Worm (Caenorhabditis elegans): ENCODE data around the gene dre-1.
A peak's percentile ranks its signal among the peaks of the same experiment; 100 is the strongest.

The dre-1 gene

DNA sequence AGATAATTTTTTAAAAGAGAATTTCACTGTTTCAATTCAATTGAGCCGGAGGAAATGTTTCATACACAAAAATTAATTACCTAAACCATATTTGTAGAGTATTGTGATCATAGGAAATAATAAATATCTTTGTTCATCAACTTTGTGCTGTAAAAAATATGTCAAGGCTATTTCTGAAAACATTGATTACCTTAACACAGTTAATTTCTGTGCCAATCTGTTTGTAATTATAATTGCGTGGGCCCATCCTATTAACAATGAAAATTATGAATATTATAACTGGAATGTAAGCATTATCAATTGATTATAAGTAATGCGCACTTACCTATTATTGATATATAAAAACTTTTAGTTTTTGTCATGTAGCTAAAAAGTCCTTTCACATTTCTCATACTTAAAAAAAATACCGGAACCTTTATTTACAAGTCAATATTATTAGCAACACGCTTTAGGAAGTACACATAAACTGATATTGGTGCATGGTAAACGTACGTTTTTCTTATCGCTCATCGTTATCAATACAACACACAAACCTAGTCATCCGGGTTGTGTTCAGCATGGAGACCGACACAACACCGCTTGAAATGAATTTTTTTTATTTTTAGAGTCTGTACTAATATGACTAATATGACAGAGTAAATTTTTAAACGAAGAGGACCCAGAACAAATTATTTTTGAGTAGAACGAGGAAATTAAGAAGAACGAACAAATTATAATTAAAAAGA is 29.3 kb upstream of the dre-1 start, which contains the start of gene fut-2:
fut-2 (minus strand) TSS at position 485 of the 725 bp plus-strand sequence.
- TF ChIP-seq tbx-2 (tag; optimal IDR thresholded peaks at IDR 0.05) (no peak), elt-2 (tag; optimal IDR thresholded peaks at IDR 0.05) (peak; percentile 79)

DNA sequence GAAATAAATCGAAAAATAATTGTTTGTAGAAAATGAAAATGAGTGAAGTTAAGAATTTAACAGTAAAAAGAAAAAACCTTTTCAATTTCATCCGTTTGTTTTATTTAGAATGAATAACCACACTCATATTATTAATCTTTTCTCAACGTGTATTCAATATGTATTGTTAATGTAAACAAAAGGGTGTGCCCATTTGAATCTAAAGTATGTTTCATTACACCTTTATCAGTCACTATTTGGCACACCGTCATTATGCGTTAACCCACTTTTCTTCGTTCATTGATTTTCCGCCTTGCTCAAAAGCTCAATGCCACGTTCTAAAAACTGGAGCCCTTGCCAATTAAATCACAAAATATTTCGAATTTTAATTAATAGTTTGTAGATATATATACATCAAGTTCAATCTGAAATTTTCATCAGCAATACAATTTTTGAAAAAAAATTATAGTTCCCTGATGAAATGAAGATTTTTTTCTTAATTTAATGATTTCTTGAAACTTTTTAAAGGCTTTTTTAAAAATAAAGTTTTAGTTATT is 19.6 kb upstream of the dre-1 start, which contains the start of gene K04A8.1:
K04A8.1 (plus strand) TSS at position 486 of the 536 bp plus-strand sequence.
- TF ChIP-seq ceh-30 (tag; optimal IDR thresholded peaks at IDR 0.05) (no peak), unc-3 (GFP tag; conservative IDR thresholded peaks at IDR 0.05) (no peak), unc-3 (tag; optimal IDR thresholded peaks at IDR 0.05) (no peak), ceh-24 (tag; optimal IDR thresholded peaks at IDR 0.05) (no peak), ceh-14 (tag; optimal IDR thresholded peaks at IDR 0.05) (no peak), tbx-2 (tag; optimal IDR thresholded peaks at IDR 0.05) (no peak), F13H6.1 (tag; optimal IDR thresholded peaks at IDR 0.05) (no peak), pha-4 (tag; optimal IDR thresholded peaks at IDR 0.05) (no peak), hlh-13 (GFP tag; optimal IDR thresholded peaks at IDR 0.05) (no peak), ztf-16 (tag; optimal IDR thresholded peaks at IDR 0.05) (no peak), ceh-48 (tag; optimal IDR thresholded peaks at IDR 0.05) (no peak), pqm-1 (tag; optimal IDR thresholded peaks at IDR 0.05) (no peak), sdc-2 (tag; optimal IDR thresholded peaks at IDR 0.05) (no peak), pat-9 (tag; optimal IDR thresholded peaks at IDR 0.05) (no peak), ceh-2 (tag; optimal IDR thresholded peaks at IDR 0.05) (no peak), pros-1 (tag; optimal IDR thresholded peaks at IDR 0.05) (no peak), hlh-6 (tag; optimal IDR thresholded peaks at IDR 0.05) (no peak), sox-4 (tag; optimal IDR thresholded peaks at IDR 0.05) (no peak)

DNA sequence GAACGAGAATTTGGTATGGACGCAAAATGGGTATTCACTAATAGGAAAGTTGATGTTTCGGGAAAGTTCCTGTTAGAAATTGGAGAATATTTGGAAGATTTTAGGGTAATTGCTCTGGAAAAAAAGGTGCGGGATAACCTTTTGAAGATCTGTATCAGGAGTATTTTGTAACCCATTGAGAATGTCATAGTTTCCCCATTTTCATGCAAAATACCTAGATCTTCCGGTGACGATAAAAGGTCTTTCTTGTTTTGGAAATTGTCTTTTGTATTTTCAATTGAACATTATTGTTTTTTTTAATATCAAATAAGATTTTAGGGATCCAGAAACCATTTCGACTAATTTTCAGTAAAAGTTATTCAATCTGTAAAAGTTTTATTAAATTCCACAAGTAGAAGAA is 15.3 kb upstream of the dre-1 start, which contains the start of gene spp-19:
spp-19 (minus strand) TSS at position 101 of the 400 bp plus-strand sequence.
- TF ChIP-seq fkh-10 (GFP tag; optimal IDR thresholded peaks at IDR 0.05) (no peak), unc-86 (tag; optimal IDR thresholded peaks at IDR 0.05) (no peak), ttx-3 (tag; optimal IDR thresholded peaks at IDR 0.05) (no peak), pros-1 (tag; optimal IDR thresholded peaks at IDR 0.05) (no peak), C08G9.2 (tag; optimal IDR thresholded peaks at IDR 0.05) (no peak), unc-55 (GFP tag; optimal IDR thresholded peaks at IDR 0.05) (no peak), unc-42 (tag; optimal IDR thresholded peaks at IDR 0.05) (no peak), tbx-2 (tag; optimal IDR thresholded peaks at IDR 0.05) (no peak), syd-9 (tag; optimal IDR thresholded peaks at IDR 0.05) (no peak), mec-3 (tag; optimal IDR thresholded peaks at IDR 0.05; ENCODE audit: borderline replicate concordance) (no peak)

DNA sequence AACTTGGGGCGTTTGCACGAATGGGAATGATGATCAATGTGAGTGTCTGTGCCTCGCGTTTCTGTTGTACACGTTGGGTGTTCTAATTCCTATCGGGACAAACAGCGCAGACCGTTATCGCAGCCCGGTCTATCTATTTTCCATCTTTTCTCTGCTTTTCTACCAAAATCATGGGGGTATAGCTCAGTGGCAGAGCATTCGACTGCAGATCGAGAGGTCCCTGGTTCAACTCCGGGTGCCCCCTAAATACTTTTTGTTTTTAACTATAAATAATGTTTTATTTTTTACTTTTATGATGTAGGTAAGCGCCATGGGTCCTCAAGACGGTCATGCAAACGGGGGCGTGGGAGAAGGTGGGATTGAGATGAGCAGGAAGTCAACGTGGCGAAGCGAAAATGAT is 13.3 kb upstream of the dre-1 start:
- TF ChIP-seq che-1 (tag; optimal IDR thresholded peaks at IDR 0.05) = peak; percentile 6
- peak; percentile 5 for TF ChIP-seq C38D4.7 (GFP tag; optimal IDR thresholded peaks at IDR 0.05)
- TF ChIP-seq ceh-30 (tag; optimal IDR thresholded peaks at IDR 0.05) = no peak
- TF ChIP-seq lim-6 (tag; optimal IDR thresholded peaks at IDR 0.05) = no peak
- TF ChIP-seq elt-2 (tag; optimal IDR thresholded peaks at IDR 0.05) = peak; percentile 60

DNA sequence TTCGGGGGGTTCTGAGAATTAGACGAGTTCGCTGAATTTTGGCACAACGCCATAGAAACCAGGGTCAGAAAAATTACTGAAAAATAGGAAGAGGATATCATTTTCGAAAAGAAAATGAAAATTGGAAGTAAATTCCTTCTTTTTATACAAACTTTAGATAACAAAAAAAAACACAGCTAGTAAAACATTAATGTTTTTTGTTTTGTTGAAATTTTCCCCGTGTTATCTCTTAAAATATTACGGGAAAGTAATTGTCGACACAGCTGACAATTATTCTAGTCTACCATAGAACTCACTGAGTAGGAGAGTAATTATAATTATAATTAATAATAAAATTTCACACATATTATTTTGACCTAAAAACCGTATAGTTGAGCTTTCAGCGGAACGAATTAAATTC is 12.8 kb upstream of the dre-1 start, which contains the start of gene spp-26:
spp-26 (minus strand) TSS at position 101 of the 400 bp plus-strand sequence.
- no peak for TF ChIP-seq tbx-7 (tag; optimal IDR thresholded peaks at IDR 0.05)
- no peak for TF ChIP-seq sox-4 (tag; optimal IDR thresholded peaks at IDR 0.05)
- no peak for TF ChIP-seq tbx-2 (tag; optimal IDR thresholded peaks at IDR 0.05)
- TF ChIP-seq pag-3 (tag; optimal IDR thresholded peaks at IDR 0.05; ENCODE audit: borderline replicate concordance) = no peak
- TF ChIP-seq Y22D7AL.16 (tag; optimal IDR thresholded peaks at IDR 0.05) = no peak
- TF ChIP-seq ceh-31 (tag; optimal IDR thresholded peaks at IDR 0.05) = no peak
